Worm (Caenorhabditis elegans) whole organism, L1 larva: ENCODE measurements around the gene F22F7.4.

Source experiments
- C04F5.9 ChIP-seq: sonication (generic microtip); optimal IDR thresholded peaks from 2 replicates; lab custom pipeline; 2016; ENCODE audit warnings: missing genetic modification characterization, missing compliant biosample characterization
- aha-1 ChIP-seq: fragments of 150-350 bp; optimal IDR thresholded peaks from 2 replicates; lab custom pipeline; 2014; ENCODE audit warnings: missing biosample characterization, missing genetic modification characterization
- alr-1 ChIP-seq: fragments of 200-800 bp; sonication (Bioruptor generic); optimal IDR thresholded peaks from 2 replicates; lab custom pipeline; 2018; ENCODE audit warnings: borderline replicate concordance, mild to moderate bottlenecking, missing genetic modification characterization, missing compliant biosample characterization
- blmp-1 ChIP-seq: fragments of 150-350 bp; optimal IDR thresholded peaks from 2 replicates; lab custom pipeline; 2014; ENCODE audit warnings: missing biosample characterization, missing genetic modification characterization
- ceh-82 ChIP-seq, 3 experiments: fragments of 150-350 bp in 1 of 3; sonication (generic microtip) in 2 of 3; optimal IDR thresholded peaks; 2 replicates each; lab custom pipeline; 2014 to 2017; ENCODE audit warnings: missing biosample characterization in 3 of 3, missing genetic modification characterization in 3 of 3
- ces-1 ChIP-seq: fragments of 150-350 bp; optimal IDR thresholded peaks from 2 replicates; lab custom pipeline; 2014; ENCODE audit warnings: missing biosample characterization, missing genetic modification reagents, missing genetic modification characterization
- dpl-1 ChIP-seq, 3 experiments: fragments of 150-350 bp in 2 of 3; sonication (generic microtip) in 1 of 3; optimal IDR thresholded peaks; 2 replicates each; lab custom pipeline; 2014 to 2017; ENCODE audit warnings: missing biosample characterization in 3 of 3, missing genetic modification characterization in 3 of 3, missing genetic modification reagents in 3 of 3
- efl-1 ChIP-seq, 4 experiments: fragments of 150-350 bp; optimal IDR thresholded peaks in 3 of 4; peaks in 1 of 4; 1 replicate in 1 of 4; 2 replicates in 3 of 4; lab custom pipeline; 2014; ENCODE audit warnings: missing biosample characterization in 2 of 4, missing genetic modification characterization in 2 of 4, missing genetic modification reagents in 2 of 4
- efl-3 ChIP-seq: fragments of 200-800 bp; sonication (Bioruptor generic); optimal IDR thresholded peaks from 2 replicates; lab custom pipeline; 2018; ENCODE audit warnings: mild to moderate bottlenecking, missing genetic modification characterization, missing compliant biosample characterization
- elt-2 ChIP-seq: sonication (generic microtip); optimal IDR thresholded peaks from 2 replicates; lab custom pipeline; 2016; ENCODE audit warnings: missing genetic modification characterization, mild to moderate bottlenecking, inconsistent platforms, missing compliant biosample characterization, missing genetic modification reagents
- elt-3 ChIP-seq, 6 experiments: fragments of 150-350 bp in 1 of 6; sonication (generic microtip); optimal IDR thresholded peaks; 2 replicates each; lab custom pipeline; 2017 to 2018; ENCODE audit warnings: missing biosample characterization in 6 of 6, missing genetic modification characterization in 6 of 6, inconsistent platforms in 1 of 6
- hlh-4 ChIP-seq: sonication (generic microtip); optimal IDR thresholded peaks from 2 replicates; lab custom pipeline; 2016; ENCODE audit warnings: mild to moderate bottlenecking, missing genetic modification characterization, missing compliant biosample characterization
- hpl-2 ChIP-seq: fragments of 150-350 bp; optimal IDR thresholded peaks from 2 replicates; lab custom pipeline; 2014; ENCODE audit warnings: missing biosample characterization, missing genetic modification reagents, missing genetic modification characterization
- lin-13 ChIP-seq: fragments of 150-350 bp; optimal IDR thresholded peaks from 2 replicates; lab custom pipeline; 2014; ENCODE audit warnings: missing biosample characterization, missing genetic modification reagents, missing genetic modification characterization
- lir-3 ChIP-seq: sonication (generic microtip); optimal IDR thresholded peaks from 2 replicates; lab custom pipeline; 2016; ENCODE audit warnings: mild to moderate bottlenecking, missing genetic modification characterization, moderate library complexity, missing compliant biosample characterization; ENCODE audit not compliant: poor library complexity
- lsy-2 ChIP-seq, 2 experiments: fragments of 150-350 bp; optimal IDR thresholded peaks; 2 replicates each; lab custom pipeline; 2014; ENCODE audit warnings: missing biosample characterization in 2 of 2, missing genetic modification characterization in 2 of 2
- mdl-1 ChIP-seq, 2 experiments: fragments of 150-350 bp; optimal IDR thresholded peaks; 2 replicates each; lab custom pipeline; 2014 to 2017; ENCODE audit warnings: missing biosample characterization in 2 of 2, missing genetic modification characterization in 2 of 2, inconsistent platforms in 1 of 2
- mef-2 ChIP-seq: fragments of 150-350 bp; optimal IDR thresholded peaks from 2 replicates; lab custom pipeline; 2014; ENCODE audit warnings: missing biosample characterization, missing genetic modification characterization
- nhr-11 ChIP-seq: fragments of 150-350 bp; optimal IDR thresholded peaks from 2 replicates; lab custom pipeline; 2014; ENCODE audit warnings: missing biosample characterization, missing genetic modification characterization
- nhr-28 ChIP-seq: fragments of 150-350 bp; optimal IDR thresholded peaks from 2 replicates; lab custom pipeline; 2014; ENCODE audit warnings: missing biosample characterization, missing genetic modification characterization
- nhr-47 ChIP-seq: sonication (generic microtip); optimal IDR thresholded peaks from 2 replicates; lab custom pipeline; 2016; ENCODE audit warnings: mild to moderate bottlenecking, missing genetic modification characterization, moderate library complexity, missing compliant biosample characterization
- nhr-90 ChIP-seq: sonication (generic microtip); optimal IDR thresholded peaks from 2 replicates; lab custom pipeline; 2016; ENCODE audit warnings: mild to moderate bottlenecking, missing genetic modification characterization, missing compliant biosample characterization; ENCODE audit not compliant: poor library complexity
- pqm-1 ChIP-seq: sonication (generic microtip); optimal IDR thresholded peaks from 3 replicates; lab custom pipeline; 2017; ENCODE audit warnings: missing biosample characterization, missing genetic modification characterization
- snpc-4 ChIP-seq: fragments of 150-350 bp; optimal IDR thresholded peaks from 2 replicates; lab custom pipeline; 2014; ENCODE audit warnings: missing biosample characterization, missing genetic modification characterization
- sptf-1 ChIP-seq: fragments of 150-350 bp; optimal IDR thresholded peaks from 2 replicates; lab custom pipeline; 2014; ENCODE audit warnings: missing biosample characterization, missing genetic modification characterization
- swsn-7 ChIP-seq: sonication (generic microtip); optimal IDR thresholded peaks from 2 replicates; lab custom pipeline; 2016; ENCODE audit warnings: missing genetic modification characterization, missing compliant biosample characterization
- unc-30 ChIP-seq: sonication (generic microtip); optimal IDR thresholded peaks from 2 replicates; lab custom pipeline; 2017; ENCODE audit warnings: missing biosample characterization, missing genetic modification characterization
- unc-98 ChIP-seq: fragments of 200-800 bp; sonication (Bioruptor generic); IDR thresholded peaks from 2 replicates; pipeline ENCODE4 v1.3.6; 2022; ENCODE audit warnings: missing genetic modification characterization, missing compliant biosample characterization
- zip-4 ChIP-seq: fragments of 200-800 bp; sonication (Bioruptor generic); optimal IDR thresholded peaks from 2 replicates; lab custom pipeline; 2018; ENCODE audit warnings: mild to moderate bottlenecking, missing genetic modification characterization, moderate library complexity, missing compliant biosample characterization
- ztf-11 ChIP-seq, 2 experiments: sonication (generic microtip); optimal IDR thresholded peaks; 2 replicates each; lab custom pipeline; 2016 to 2017; ENCODE audit warnings: missing genetic modification characterization in 2 of 2, missing biosample characterization in 1 of 2, missing compliant biosample characterization in 1 of 2

The F22F7.4 gene

ce11 chrV:2105976-2106375 lies at the start of gene F22F7.4:
Gene F22F7.4, minus strand, starts transcription at chrV:2106076.
- no peak for TF ChIP-seq dpl-1 (GFP tag; optimal IDR thresholded peaks at IDR 0.05; lab: Kevin White, UChicago)
- no peak for TF ChIP-seq snpc-4 (tag; lab: Kevin White, UChicago)

- TF ChIP-seq ztf-11 (tag; optimal IDR thresholded peaks at IDR 0.05; lab: Kevin White, UChicago) (no peak), efl-1 (optimal IDR thresholded peaks at IDR 0.05; lab: Kevin White, UChicago) (no peak), efl-1 (GFP tag; optimal IDR thresholded peaks at IDR 0.05 in 1 of 2; lab: Kevin White, UChicago) (peak in 1 of 2 experiments; percentile 12), aha-1 (tag; lab: Kevin White, UChicago) (no peak)
Observed at ce11 chrV:2155232-2155631, 49.4 kb upstream of the F22F7.4 start, which contains the start of gene srbc-21. Gene srbc-21, plus strand, starts transcription at chrV:2155532.

ce11 chrV:2153274-2153673 lies 47.4 kb upstream of the F22F7.4 start, which contains the start of gene srbc-23:
Gene srbc-23, plus strand, starts transcription at chrV:2153574.
- TF ChIP-seq elt-2 (tag; lab: Kevin White, UChicago) (no peak), efl-3 (GFP tag; lab: Kevin White, UChicago) (no peak), nhr-28 (no peak), ces-1 (GFP tag; lab: Kevin White, UChicago) (no peak), hlh-4 (tag; lab: Kevin White, UChicago) (no peak), hpl-2 (no peak), pqm-1 (tag; lab: Kevin White, UChicago) (no peak), aha-1 (tag; lab: Kevin White, UChicago) (no peak), mdl-1 (tag; optimal IDR thresholded peaks at IDR 0.05; lab: Kevin White, UChicago) (no peak), lsy-2 (tag; optimal IDR thresholded peaks at IDR 0.05; lab: Kevin White, UChicago) (no peak), nhr-11 (tag; lab: Kevin White, UChicago) (no peak), mef-2 (no peak), nhr-47 (tag; lab: Kevin White, UChicago) (no peak), ceh-82 (tag; optimal IDR thresholded peaks at IDR 0.05; lab: Kevin White, UChicago) (no peak), zip-4 (GFP tag; lab: Kevin White, UChicago) (no peak), unc-98 (no peak), unc-30 (tag; lab: Kevin White, UChicago) (no peak), lin-13 (GFP tag; lab: Kevin White, UChicago) (no peak)

- TF ChIP-seq lin-13 (GFP tag; lab: Kevin White, UChicago) = no peak
- TF ChIP-seq sptf-1 (tag; lab: Kevin White, UChicago) = no peak
Observed at ce11 chrV:2151458-2151857, 45.6 kb upstream of the F22F7.4 start, which contains the start of gene srbc-24. Gene srbc-24, plus strand, starts transcription at chrV:2151758.

- TF ChIP-seq swsn-7 (tag; lab: Kevin White, UChicago) (no peak), lir-3 (tag; lab: Kevin White, UChicago) (no peak), C04F5.9 (tag; lab: Kevin White, UChicago) (no peak), blmp-1 (tag; lab: Kevin White, UChicago) (no peak), efl-3 (GFP tag; lab: Kevin White, UChicago) (no peak), ces-1 (GFP tag; lab: Kevin White, UChicago) (no peak)
Observed at ce11 chrV:2150876-2151275, 45.0 kb upstream of the F22F7.4 start, which contains the start of gene C45H4.13. Gene C45H4.13, minus strand, starts transcription at chrV:2150976.

ce11 chrV:2149432-2149831 lies 43.6 kb upstream of the F22F7.4 start, which contains the start of gene C45H4.21:
Gene C45H4.21, minus strand, starts transcription at chrV:2149532.
- no peak for TF ChIP-seq efl-1 (optimal IDR thresholded peaks at IDR 0.05; lab: Kevin White, UChicago)
- TF ChIP-seq efl-1 (GFP tag; optimal IDR thresholded peaks at IDR 0.05 in 1 of 2; lab: Kevin White, UChicago) = peak in 1 of 2 experiments; percentile 39
- no peak for TF ChIP-seq nhr-90 (tag; lab: Kevin White, UChicago)

ce11 chrV:2146795-2147194 lies 40.9 kb upstream of the F22F7.4 start, which contains the start of gene srbc-20:
Gene srbc-20, plus strand, starts transcription at chrV:2147095.
- TF ChIP-seq elt-3 (tag; optimal IDR thresholded peaks at IDR 0.05; lab: Kevin White, UChicago) = peak in 1 of 6 experiments; percentile 3
- no peak for TF ChIP-seq alr-1 (tag; lab: Kevin White, UChicago)
